Worm (Caenorhabditis elegans) whole organism, midembryonic: ENCODE data around the gene nspg-3.

Experiments used
- T22C8.4 ChIP-seq: fragments of 200-800 bp; sonication (Bioruptor generic); IDR thresholded peaks from 2 replicates; pipeline ENCODE4 v1.3.6; 2022; ENCODE audit warnings: missing genetic modification characterization, missing compliant biosample characterization
- klf-2 ChIP-seq: fragments of 200-800 bp; sonication (Bioruptor generic); conservative IDR thresholded peaks from 2 replicates; pipeline ENCODE4 v1.3.6; 2022; ENCODE audit warnings: missing genetic modification reagents, missing genetic modification characterization, missing compliant biosample characterization
- med-1 ChIP-seq: sonication (generic microtip); optimal IDR thresholded peaks from 2 replicates; lab custom pipeline; 2017; ENCODE audit warnings: missing genetic modification characterization, mild to moderate bottlenecking, missing compliant biosample characterization, antibody characterized with exemption, missing genetic modification reagents; ENCODE audit not compliant: insufficient read depth
- tab-1 ChIP-seq: fragments of 200-800 bp; sonication (Bioruptor generic); IDR thresholded peaks from 2 replicates; pipeline ENCODE4 v1.3.6; 2022; ENCODE audit warnings: missing genetic modification characterization, missing compliant biosample characterization
- ztf-23 ChIP-seq: fragments of 200-800 bp; sonication (Bioruptor generic); IDR thresholded peaks from 2 replicates; pipeline ENCODE4 v1.3.6; 2022; ENCODE audit warnings: missing genetic modification reagents, missing genetic modification characterization, missing compliant biosample characterization
- ztf-29 ChIP-seq: fragments of 200-800 bp; sonication (Bioruptor generic); IDR thresholded peaks from 2 replicates; pipeline ENCODE4 v1.3.6; 2022; ENCODE audit warnings: missing genetic modification reagents, missing genetic modification characterization, missing compliant biosample characterization

DNA sequence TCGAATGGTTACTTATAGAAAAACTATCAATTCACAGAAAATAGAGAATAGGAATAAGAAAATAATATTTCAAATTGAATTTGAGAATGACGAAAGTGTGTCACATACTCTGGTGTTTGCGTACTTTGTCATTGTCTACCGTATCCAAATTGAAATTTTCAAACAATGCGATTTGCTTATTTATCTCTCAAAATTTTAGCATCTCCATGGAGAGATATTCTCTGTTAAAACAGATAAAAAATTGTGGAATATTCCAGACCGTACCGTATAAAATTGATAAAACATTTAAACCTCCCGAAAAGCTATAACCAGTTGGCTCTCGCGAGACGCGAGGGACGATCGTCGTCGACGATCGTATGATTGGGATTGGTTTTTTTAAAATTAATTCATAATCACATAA is 10.8 kb upstream of the nspg-3 start, which contains the start of gene fbf-1:
- TF ChIP-seq klf-2 (GFP tag; lab: Robert Waterston, UW) = no peak
- no peak for TF ChIP-seq ztf-23 (GFP tag; lab: Robert Waterston, UW)
- no peak for TF ChIP-seq T22C8.4 (GFP tag; lab: Robert Waterston, UW)
- no peak for TF ChIP-seq med-1 (GFP tag; lab: Kevin White, UChicago)
- TF ChIP-seq tab-1 (GFP tag; lab: Robert Waterston, UW) = no peak
- no peak for TF ChIP-seq ztf-29 (GFP tag; lab: Robert Waterston, UW)
